Fruit fly (Drosophila melanogaster) whole organism, prepupa: Measurements from ENCODE around the gene Patj.

Experiments
- Blimp-1 ChIP-seq: fragments of 200-800 bp; sonication (Bioruptor generic); optimal IDR thresholded peaks from 3 replicates; lab custom pipeline; 2017; ENCODE audit warnings: missing biosample characterization, missing genetic modification characterization, mild to moderate bottlenecking, moderate library complexity, missing genetic modification reagents
- CG10631 ChIP-seq: fragments of 200-800 bp; sonication (Bioruptor generic); optimal IDR thresholded peaks from 2 replicates; lab custom pipeline; 2016; ENCODE audit warnings: missing biosample characterization, missing genetic modification characterization
- CG10669 ChIP-seq: fragments of 200-800 bp; sonication (Bioruptor generic); optimal IDR thresholded peaks from 3 replicates; lab custom pipeline; 2018; ENCODE audit warnings: missing biosample characterization, mild to moderate bottlenecking, missing genetic modification characterization, moderate library complexity
- CG11762 ChIP-seq: fragments of 200-800 bp; sonication (Bioruptor generic); optimal IDR thresholded peaks from 3 replicates; lab custom pipeline; 2016; ENCODE audit warnings: missing biosample characterization, missing genetic modification characterization; ENCODE audit not compliant: insufficient read depth
- CG11902 ChIP-seq: fragments of 200-800 bp; sonication (Bioruptor generic); optimal IDR thresholded peaks from 3 replicates; lab custom pipeline; 2016; ENCODE audit warnings: missing biosample characterization, missing genetic modification characterization
- CG1621 ChIP-seq: fragments of 200-800 bp; sonication (Bioruptor generic); optimal IDR thresholded peaks from 3 replicates; lab custom pipeline; 2018; ENCODE audit warnings: missing biosample characterization, mild to moderate bottlenecking, missing genetic modification characterization
- CG16779 ChIP-seq: fragments of 200-800 bp; sonication (Bioruptor generic); optimal IDR thresholded peaks from 3 replicates; lab custom pipeline; 2017; ENCODE audit warnings: missing biosample characterization, mild to moderate bottlenecking, missing genetic modification characterization
- CG3032 ChIP-seq: fragments of 200-800 bp; optimal IDR thresholded peaks from 2 replicates; lab custom pipeline; 2019; ENCODE audit warnings: missing biosample characterization, mild to moderate bottlenecking, missing genetic modification characterization, moderate library complexity
- CG32006 ChIP-seq: fragments of 200-800 bp; sonication (Bioruptor generic); optimal IDR thresholded peaks from 3 replicates; lab custom pipeline; 2017; ENCODE audit warnings: missing biosample characterization, mild to moderate bottlenecking, missing genetic modification characterization
- CG34406 ChIP-seq: fragments of 200-800 bp; sonication (Bioruptor generic); optimal IDR thresholded peaks from 3 replicates; lab custom pipeline; 2016; ENCODE audit warnings: missing biosample characterization, missing genetic modification characterization
- CG3919 ChIP-seq: fragments of 200-800 bp; sonication (Bioruptor generic); optimal IDR thresholded peaks from 3 replicates; lab custom pipeline; 2016; ENCODE audit warnings: missing biosample characterization, missing genetic modification characterization
- CG4318 ChIP-seq: fragments of 200-800 bp; sonication (Bioruptor generic); optimal IDR thresholded peaks from 3 replicates; lab custom pipeline; 2017; ENCODE audit warnings: missing biosample characterization, mild to moderate bottlenecking, missing genetic modification characterization
- CG6792 ChIP-seq: fragments of 200-800 bp; sonication (Bioruptor generic); optimal IDR thresholded peaks from 3 replicates; lab custom pipeline; 2016; ENCODE audit warnings: missing biosample characterization, missing genetic modification characterization
- CG6808 ChIP-seq: fragments of 200-800 bp; sonication (Bioruptor generic); optimal IDR thresholded peaks from 3 replicates; lab custom pipeline; 2017; ENCODE audit warnings: missing biosample characterization, missing genetic modification characterization, mild to moderate bottlenecking, moderate library complexity, missing genetic modification reagents
- CG7368 ChIP-seq: fragments of 200-800 bp; sonication (Bioruptor generic); optimal IDR thresholded peaks from 3 replicates; lab custom pipeline; 2016; ENCODE audit warnings: missing biosample characterization, missing genetic modification characterization
- CG8119 ChIP-seq: fragments of 200-800 bp; sonication (Bioruptor generic); IDR thresholded peaks from 3 replicates; pipeline ENCODE4 v1.3.6; 2022; ENCODE audit warnings: missing biosample characterization, missing genetic modification characterization
- CG8319 ChIP-seq: fragments of 200-800 bp; sonication (Bioruptor generic); optimal IDR thresholded peaks from 3 replicates; lab custom pipeline; 2016; ENCODE audit warnings: missing biosample characterization, missing genetic modification characterization
- CG8632 ChIP-seq: fragments of 200-800 bp; sonication (Bioruptor generic); optimal IDR thresholded peaks from 3 replicates; lab custom pipeline; 2016; ENCODE audit warnings: missing biosample characterization, missing genetic modification characterization
- CG9139 ChIP-seq: fragments of 200-800 bp; sonication (Bioruptor generic); optimal IDR thresholded peaks from 3 replicates; lab custom pipeline; 2017; ENCODE audit warnings: missing biosample characterization, mild to moderate bottlenecking, missing genetic modification characterization
- Eip75B ChIP-seq: fragments of 200-800 bp; sonication (Bioruptor generic); optimal IDR thresholded peaks from 3 replicates; lab custom pipeline; 2016; ENCODE audit warnings: missing biosample characterization, missing genetic modification characterization
- Eip93F ChIP-seq: fragments of 200-800 bp; sonication (Bioruptor generic); optimal IDR thresholded peaks from 2 replicates; lab custom pipeline; 2016; ENCODE audit warnings: missing biosample characterization, mild to moderate bottlenecking, missing genetic modification characterization
- Ets21C ChIP-seq: fragments of 200-800 bp; sonication (Bioruptor generic); optimal IDR thresholded peaks from 3 replicates; lab custom pipeline; 2016; ENCODE audit warnings: missing biosample characterization, missing genetic modification characterization
- Gug ChIP-seq: fragments of 200-800 bp; sonication (Bioruptor generic); IDR thresholded peaks from 2 replicates; pipeline ENCODE4 v1.3.6; 2022; ENCODE audit warnings: missing biosample characterization, missing genetic modification characterization
- Hr38 ChIP-seq: sonication (Bioruptor generic); optimal IDR thresholded peaks from 2 replicates; lab custom pipeline; 2016; ENCODE audit warnings: missing biosample characterization, missing genetic modification characterization
- Hr39 ChIP-seq: fragments of 200-800 bp; sonication (Bioruptor generic); optimal IDR thresholded peaks from 2 replicates; lab custom pipeline; 2016; ENCODE audit warnings: missing biosample characterization, missing genetic modification characterization
- Hr4 ChIP-seq: fragments of 200-800 bp; sonication (Bioruptor generic); optimal IDR thresholded peaks from 3 replicates; lab custom pipeline; 2016; ENCODE audit warnings: missing biosample characterization, missing genetic modification characterization
- Met ChIP-seq: fragments of 200-800 bp; sonication (Bioruptor generic); optimal IDR thresholded peaks from 3 replicates; lab custom pipeline; 2016; ENCODE audit warnings: missing biosample characterization, missing genetic modification characterization
- OdsH ChIP-seq: fragments of 200-800 bp; sonication (Bioruptor generic); optimal IDR thresholded peaks from 3 replicates; lab custom pipeline; 2016; ENCODE audit warnings: missing biosample characterization, missing genetic modification characterization
- Smox ChIP-seq: fragments of 200-800 bp; sonication (Bioruptor generic); optimal IDR thresholded peaks from 3 replicates; lab custom pipeline; 2016; ENCODE audit warnings: missing biosample characterization, missing genetic modification characterization
- Sox102F ChIP-seq: fragments of 200-800 bp; sonication (Bioruptor generic); optimal IDR thresholded peaks from 2 replicates; lab custom pipeline; 2016; ENCODE audit warnings: missing biosample characterization, mild to moderate bottlenecking, missing genetic modification characterization
- Sox14 ChIP-seq: fragments of 200-800 bp; sonication (Bioruptor generic); optimal IDR thresholded peaks from 3 replicates; lab custom pipeline; 2016; ENCODE audit warnings: missing biosample characterization, missing genetic modification characterization
- Sox15 ChIP-seq: fragments of 200-800 bp; sonication (Bioruptor generic); optimal IDR thresholded peaks from 3 replicates; lab custom pipeline; 2016; ENCODE audit warnings: missing biosample characterization, missing genetic modification characterization
- acj6 ChIP-seq: fragments of 200-800 bp; sonication (Bioruptor generic); optimal IDR thresholded peaks from 3 replicates; lab custom pipeline; 2016; ENCODE audit warnings: missing biosample characterization, missing genetic modification characterization
- cyc ChIP-seq: fragments of 200-800 bp; sonication (Bioruptor generic); optimal IDR thresholded peaks from 3 replicates; lab custom pipeline; 2016; ENCODE audit warnings: missing biosample characterization, missing genetic modification characterization
- dac ChIP-seq: fragments of 200-800 bp; sonication (Bioruptor generic); optimal IDR thresholded peaks from 2 replicates; lab custom pipeline; 2017; ENCODE audit warnings: missing biosample characterization, mild to moderate bottlenecking, missing genetic modification characterization
- dsx ChIP-seq: fragments of 200-800 bp; optimal IDR thresholded peaks from 3 replicates; lab custom pipeline; 2019; ENCODE audit warnings: missing biosample characterization, mild to moderate bottlenecking, missing genetic modification characterization, moderate library complexity; ENCODE audit not compliant: poor library complexity, severe bottlenecking
- eg ChIP-seq: fragments of 200-800 bp; sonication (Bioruptor generic); IDR thresholded peaks from 3 replicates; pipeline ENCODE4 v1.3.6; 2022; ENCODE audit warnings: missing biosample characterization, missing genetic modification characterization
- esn ChIP-seq: fragments of 200-800 bp; sonication (Bioruptor generic); optimal IDR thresholded peaks from 2 replicates; lab custom pipeline; 2016; ENCODE audit warnings: missing biosample characterization, mild to moderate bottlenecking, missing genetic modification characterization, moderate library complexity
- fd59A ChIP-seq: fragments of 200-800 bp; sonication (Bioruptor generic); optimal IDR thresholded peaks from 2 replicates; lab custom pipeline; 2017; ENCODE audit warnings: missing biosample characterization, mild to moderate bottlenecking, missing genetic modification characterization, missing genetic modification reagents
- fd85E ChIP-seq: fragments of 200-800 bp; sonication (Bioruptor generic); optimal IDR thresholded peaks from 3 replicates; lab custom pipeline; 2016; ENCODE audit warnings: missing biosample characterization, missing genetic modification characterization
- fkh ChIP-seq: fragments of 200-800 bp; sonication (Bioruptor generic); optimal IDR thresholded peaks from 3 replicates; lab custom pipeline; 2017; ENCODE audit warnings: missing biosample characterization, mild to moderate bottlenecking, missing genetic modification characterization, moderate library complexity
- lz ChIP-seq: fragments of 200-800 bp; sonication (Bioruptor generic); optimal IDR thresholded peaks from 3 replicates; lab custom pipeline; 2016; ENCODE audit warnings: missing biosample characterization, missing genetic modification characterization
- pdm3 ChIP-seq: fragments of 200-800 bp; sonication (Bioruptor generic); optimal IDR thresholded peaks from 3 replicates; lab custom pipeline; 2016; ENCODE audit warnings: missing biosample characterization, missing genetic modification characterization
- salr ChIP-seq, 2 experiments: fragments of 200-800 bp; sonication (Bioruptor generic); optimal IDR thresholded peaks; 3 replicates each; lab custom pipeline; 2016 to 2018; ENCODE audit warnings: missing biosample characterization in 2 of 2, missing genetic modification characterization in 2 of 2, mild to moderate bottlenecking in 1 of 2
- spab ChIP-seq: fragments of 200-800 bp; sonication (Bioruptor generic); optimal IDR thresholded peaks from 2 replicates; lab custom pipeline; 2017; ENCODE audit warnings: missing biosample characterization, mild to moderate bottlenecking, missing genetic modification characterization, missing genetic modification reagents
- ss ChIP-seq, 2 experiments: fragments of 200-800 bp; sonication (Bioruptor generic); optimal IDR thresholded peaks; 2 replicates in 1 of 2; 3 replicates in 1 of 2; lab custom pipeline; 2017 to 2018; ENCODE audit warnings: mild to moderate bottlenecking in 2 of 2, missing biosample characterization in 2 of 2, missing genetic modification characterization in 2 of 2, moderate library complexity in 1 of 2
- svp ChIP-seq: fragments of 200-800 bp; sonication (Bioruptor generic); peaks from one replicate; lab custom pipeline; 2016; ENCODE audit warnings: missing biosample characterization, missing genetic modification characterization
- topi ChIP-seq: fragments of 200-800 bp; sonication (Bioruptor generic); optimal IDR thresholded peaks from 3 replicates; lab custom pipeline; 2016; ENCODE audit warnings: missing biosample characterization, missing genetic modification characterization
- vri ChIP-seq: fragments of 200-800 bp; sonication (Bioruptor generic); optimal IDR thresholded peaks from 3 replicates; lab custom pipeline; 2016; ENCODE audit warnings: missing biosample characterization, mild to moderate bottlenecking, missing genetic modification characterization

The Patj gene

DNA sequence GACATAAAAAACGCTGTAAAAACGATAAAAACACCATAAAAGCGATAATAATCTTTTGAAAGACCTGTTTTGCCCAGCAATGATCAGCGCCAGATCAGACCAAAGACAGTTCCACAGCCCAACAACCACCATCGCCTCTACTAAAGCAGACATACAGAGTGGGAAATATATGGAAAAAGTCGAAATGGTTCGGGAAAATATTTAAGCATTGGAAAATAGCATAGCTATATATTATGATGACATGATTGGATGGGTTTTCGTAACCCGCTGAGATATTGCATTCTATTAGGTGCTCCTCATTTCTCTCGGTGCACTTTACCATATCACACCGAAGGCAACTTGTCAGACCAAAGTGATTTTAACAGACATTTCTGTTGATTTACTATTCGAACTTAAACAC lies 10.0 kb downstream of the Patj start (continued):
- TF ChIP-seq Hr38 (GFP tag; lab: Kevin White, UChicago) (no peak), fkh (GFP tag; lab: Kevin White, UChicago) (no peak), CG9139 (GFP tag; lab: Kevin White, UChicago) (no peak), CG8632 (GFP tag; lab: Kevin White, UChicago) (no peak), pdm3 (GFP tag; lab: Kevin White, UChicago) (peak; percentile 87), Sox15 (peak; percentile 72), fd85E (no peak), CG10631 (GFP tag; lab: Kevin White, UChicago) (no peak), spab (GFP tag; lab: Kevin White, UChicago) (peak; percentile 82), CG32006 (peak; percentile 82)

- TF ChIP-seq CG11762 (no peak), CG3032 (tag; lab: Kevin White, UChicago) (peak; percentile 59), spab (GFP tag; lab: Kevin White, UChicago) (peak; percentile 87), Gug (GFP tag; lab: Robert Waterston, UW) (0 out of 2 replicates have a peak, but pooled peaks have one; percentile 20), CG6808 (peak; percentile 95), Eip75B (GFP tag; lab: Kevin White, UChicago) (peak; percentile 50), CG7368 (GFP tag; lab: Kevin White, UChicago) (no peak), Sox102F (peak; percentile 37), salr (GFP tag; optimal IDR thresholded peaks at IDR 0.05; lab: Kevin White, UChicago) (peak in 1 of 2 experiments; percentile 52), CG8319 (GFP tag; lab: Kevin White, UChicago) (no peak), ss (GFP tag; optimal IDR thresholded peaks at IDR 0.05; lab: Kevin White, UChicago) (peak; percentile 96 to 97), esn (GFP tag; lab: Kevin White, UChicago) (peak; percentile 30), CG3919 (peak; percentile 51), CG10631 (GFP tag; lab: Kevin White, UChicago) (no peak), acj6 (GFP tag; lab: Kevin White, UChicago) (no peak), CG1621 (tag; lab: Kevin White, UChicago) (peak; percentile 89), CG34406 (GFP tag; lab: Kevin White, UChicago) (peak; percentile 36), Hr38 (GFP tag; lab: Kevin White, UChicago) (no peak), dac (GFP tag; lab: Kevin White, UChicago) (no peak), fd85E (no peak), Hr4 (GFP tag; lab: Kevin White, UChicago) (peak; percentile 18), Ets21C (GFP tag; lab: Kevin White, UChicago) (no peak), Hr39 (GFP tag; lab: Kevin White, UChicago) (no peak), CG10669 (peak; percentile 81), OdsH (GFP tag; lab: Kevin White, UChicago) (no peak), lz (GFP tag; lab: Kevin White, UChicago) (no peak), eg (GFP tag; lab: Robert Waterston, UW) (peak; percentile 89), cyc (GFP tag; lab: Kevin White, UChicago) (no peak), CG8119 (GFP tag; lab: Robert Waterston, UW) (peak; percentile 86), pdm3 (GFP tag; lab: Kevin White, UChicago) (no peak), Met (peak; percentile 43), CG8632 (GFP tag; lab: Kevin White, UChicago) (peak; percentile 28), topi (GFP tag; lab: Kevin White, UChicago) (no peak), Blimp-1 (GFP tag; lab: Kevin White, UChicago) (peak; percentile 82), CG6792 (GFP tag; lab: Kevin White, UChicago) (peak; percentile 24), CG16779 (tag; lab: Kevin White, UChicago) (peak; percentile 90), fd59A (peak; percentile 53), fkh (GFP tag; lab: Kevin White, UChicago) (no peak), vri (GFP tag; lab: Kevin White, UChicago) (peak; percentile 42), CG11902 (GFP tag; lab: Kevin White, UChicago) (no peak), Eip93F (peak; percentile 14), Sox14 (GFP tag; lab: Kevin White, UChicago) (peak; percentile 0), Smox (GFP tag; lab: Kevin White, UChicago) (no peak), svp (GFP tag; lab: Kevin White, UChicago) (no peak), CG4318 (GFP tag; lab: Kevin White, UChicago) (no peak), dsx (peak; percentile 87), CG9139 (GFP tag; lab: Kevin White, UChicago) (peak; percentile 97)
These were observed 11.7 kb downstream of the Patj start, which contains the start of gene GV1 for dm6 chr3L:1810288-1810687. TSS of gene GV1 (plus strand) at chr3L:1810588.
